Worm (Caenorhabditis elegans): Measurements from ENCODE around the gene Y46H3D.1.

- TF ChIP-seq W03F9.2 (tag; optimal IDR thresholded peaks at IDR 0.05) (no peak), him-1 (tag; optimal IDR thresholded peaks at IDR 0.05) (no peak)
Measured at ce11 chrV:1624340-1624739, 18.0 kb upstream of the Y46H3D.1 start, which contains the start of gene nhr-110.

All from whole organism, L4/young adult.